Worm (Caenorhabditis elegans): ENCODE results near the gene elpc-2.

- TF ChIP-seq nhr-12 (tag; optimal IDR thresholded peaks at IDR 0.05) = no peak
- no peak for TF ChIP-seq nhr-77 (tag; optimal IDR thresholded peaks at IDR 0.05)
- no peak for TF ChIP-seq nhr-25 (tag; optimal IDR thresholded peaks at IDR 0.05)
- no peak for TF ChIP-seq lin-39 (tag; optimal IDR thresholded peaks at IDR 0.05)
- TF ChIP-seq lin-13 (GFP tag; optimal IDR thresholded peaks at IDR 0.05) = no peak
- TF ChIP-seq fos-1 (tag; optimal IDR thresholded peaks at IDR 0.05) = no peak
- TF ChIP-seq F13H6.1 (tag; optimal IDR thresholded peaks at IDR 0.05) = no peak
- no peak for TF ChIP-seq blmp-1 (tag; optimal IDR thresholded peaks at IDR 0.05; ENCODE audit: insufficient read depth)
- no peak for TF ChIP-seq skn-1 (tag; optimal IDR thresholded peaks at IDR 0.05)
- no peak for TF ChIP-seq unc-39 (tag; optimal IDR thresholded peaks at IDR 0.05)
- no peak for TF ChIP-seq lsy-2 (tag; optimal IDR thresholded peaks at IDR 0.05)
Observed at ce11 chrIII:12644669-12645068, 28.8 kb upstream of the elpc-2 start.
